Fruit fly (Drosophila melanogaster): ENCODE data around the gene tctn.

tctn gene

DNA sequence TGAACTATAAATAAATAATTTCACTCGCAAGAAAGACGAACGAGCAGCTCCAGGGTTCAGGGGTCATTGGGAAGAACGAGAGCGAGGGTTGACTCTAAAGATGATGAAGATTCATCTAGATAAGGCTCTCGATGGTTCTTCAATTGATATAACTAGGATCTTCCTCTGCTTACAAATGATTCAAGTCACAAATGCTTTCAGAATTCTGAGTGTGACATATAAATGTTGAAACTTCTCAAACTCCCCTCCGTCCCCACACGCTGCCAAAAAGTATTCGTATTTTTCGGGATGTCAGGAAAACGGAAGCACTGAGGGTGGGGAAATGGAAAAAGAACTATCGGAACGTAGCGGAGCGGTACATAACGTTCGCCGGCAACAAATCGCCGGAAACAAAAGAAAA is 40.7 kb upstream of the tctn start:
- TF ChIP-seq CG34367 (tag; optimal IDR thresholded peaks at IDR 0.05) (no peak), CG10348 (GFP tag; IDR thresholded peaks at IDR 0.05) (no peak), CG9948 (tag; optimal IDR thresholded peaks at IDR 0.05) (no peak), Ets98B (GFP tag; IDR thresholded peaks at IDR 0.05) (no peak), CG12605 (GFP tag; IDR thresholded peaks at IDR 0.05) (no peak), Pif1B (GFP tag; optimal IDR thresholded peaks at IDR 0.05) (no peak), D1 (tag; optimal IDR thresholded peaks at IDR 0.05) (no peak), EcR (GFP tag; optimal IDR thresholded peaks at IDR 0.05) (no peak), CG17806 (tag; optimal IDR thresholded peaks at IDR 0.05) (no peak), CG8159 (tag; optimal IDR thresholded peaks at IDR 0.05) (no peak), CG32121 (GFP tag; IDR thresholded peaks at IDR 0.05) (no peak), CG13204 (GFP tag; optimal IDR thresholded peaks at IDR 0.05) (no peak), rn (GFP tag; IDR thresholded peaks at IDR 0.05) (no peak), CG8301 (tag; optimal IDR thresholded peaks at IDR 0.05) (no peak), gl (tag; optimal IDR thresholded peaks at IDR 0.05) (no peak), CG15710 (tag; optimal IDR thresholded peaks at IDR 0.05) (no peak), Pif1A (GFP tag; optimal IDR thresholded peaks at IDR 0.05) (no peak), fd96Ca (GFP tag; IDR thresholded peaks at IDR 0.05) (no peak)

DNA sequence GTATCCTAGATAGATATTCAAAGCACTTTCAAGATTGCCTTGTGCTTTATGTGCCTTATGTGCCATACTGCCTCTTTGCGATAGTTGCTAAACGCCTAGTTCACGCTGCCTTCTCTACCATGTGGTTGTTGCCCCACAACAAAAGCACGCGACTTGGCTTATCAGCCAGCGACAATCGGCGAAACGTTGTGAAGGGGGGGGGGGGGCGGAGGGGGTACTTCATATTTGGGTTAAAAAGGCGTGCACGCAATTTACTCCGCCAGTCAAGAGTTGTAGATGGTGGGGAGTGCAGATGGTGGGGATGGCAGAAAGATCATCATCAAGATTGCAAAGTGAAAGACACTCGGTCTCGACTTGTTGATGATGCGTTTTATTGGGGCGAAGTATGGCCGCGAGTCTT is 38.7 kb upstream of the tctn start:
- TF ChIP-seq EcR (GFP tag; optimal IDR thresholded peaks at IDR 0.05) (no peak), CG13204 (GFP tag; optimal IDR thresholded peaks at IDR 0.05) (peak; percentile 8)

DNA sequence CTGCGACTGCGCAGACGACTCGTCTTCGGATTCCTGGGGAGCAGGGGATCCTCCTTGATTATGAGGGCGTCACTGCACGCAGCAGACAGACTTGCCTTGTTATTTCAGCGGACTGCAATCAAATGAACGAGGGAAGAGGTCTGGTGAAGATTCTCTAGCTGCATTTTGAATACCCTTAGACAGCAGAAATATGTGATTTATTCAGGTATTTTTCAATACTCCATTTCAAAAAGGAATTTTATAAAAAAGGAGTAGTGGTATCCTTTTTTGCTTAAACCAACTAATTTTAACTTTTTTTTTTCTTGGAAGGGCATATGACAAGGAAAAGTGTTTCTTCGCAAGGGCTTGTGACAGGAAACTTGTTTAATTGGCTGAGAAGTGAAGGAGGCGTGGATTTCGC is 35.2 kb upstream of the tctn start:
- no peak for TF ChIP-seq CG12605 (GFP tag; IDR thresholded peaks at IDR 0.05)
- no peak for TF ChIP-seq rn (GFP tag; IDR thresholded peaks at IDR 0.05)
- TF ChIP-seq CG4496 (GFP tag; IDR thresholded peaks at IDR 0.05), result no peak
- TF ChIP-seq fd96Ca (GFP tag; IDR thresholded peaks at IDR 0.05), result no peak
- peak; percentile 1 for TF ChIP-seq CG8301 (tag; optimal IDR thresholded peaks at IDR 0.05)
- TF ChIP-seq Ets98B (GFP tag; IDR thresholded peaks at IDR 0.05), result no peak
- TF ChIP-seq Snoo (tag; optimal IDR thresholded peaks at IDR 0.05), result peak; percentile 48
- peak; percentile 52 for TF ChIP-seq Pif1B (GFP tag; optimal IDR thresholded peaks at IDR 0.05)
- TF ChIP-seq CG8159 (tag; optimal IDR thresholded peaks at IDR 0.05), result peak; percentile 84
- TF ChIP-seq CG14655 (GFP tag; optimal IDR thresholded peaks at IDR 0.05), result peak; percentile 40
- TF ChIP-seq CG17806 (tag; optimal IDR thresholded peaks at IDR 0.05), result peak; percentile 75
- no peak for TF ChIP-seq CG13204 (GFP tag; optimal IDR thresholded peaks at IDR 0.05)
- peak; percentile 5 for TF ChIP-seq EcR (GFP tag; optimal IDR thresholded peaks at IDR 0.05)
- peak; percentile 29 for TF ChIP-seq gl (tag; optimal IDR thresholded peaks at IDR 0.05)
- peak; percentile 78 for TF ChIP-seq CG15710 (tag; optimal IDR thresholded peaks at IDR 0.05)
- no peak for TF ChIP-seq CG32121 (GFP tag; IDR thresholded peaks at IDR 0.05)
- TF ChIP-seq CG10348 (GFP tag; IDR thresholded peaks at IDR 0.05), result no peak
- TF ChIP-seq Pif1A (GFP tag; optimal IDR thresholded peaks at IDR 0.05), result peak; percentile 44
- TF ChIP-seq D1 (tag; optimal IDR thresholded peaks at IDR 0.05), result no peak
- peak; percentile 62 for TF ChIP-seq CG34367 (tag; optimal IDR thresholded peaks at IDR 0.05)
- TF ChIP-seq CG9948 (tag; optimal IDR thresholded peaks at IDR 0.05), result peak; percentile 74

DNA sequence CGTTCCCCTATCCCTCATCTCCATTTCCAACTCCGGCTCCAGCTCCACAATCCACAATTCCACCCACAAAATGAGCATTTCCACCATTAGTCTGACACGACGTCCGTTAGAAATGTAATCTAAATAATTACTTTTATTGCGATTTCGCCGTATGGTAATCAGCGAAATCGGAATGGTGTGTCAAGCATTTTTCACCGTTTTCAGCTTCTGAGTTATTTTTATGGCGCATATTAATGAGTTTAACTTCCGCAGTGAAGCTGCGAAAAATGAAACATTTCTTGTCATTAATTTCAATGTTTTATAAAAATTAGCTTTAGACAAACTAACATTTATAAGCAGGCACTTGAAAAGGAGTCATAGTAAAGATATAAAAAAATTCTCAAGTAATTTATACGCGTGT is 29.6 kb upstream of the tctn start, which contains the start of gene CG13989:
TSS of gene CG13989 (plus strand) at position 301 of the 400 bp plus-strand sequence.
- TF ChIP-seq CG9948 (tag; optimal IDR thresholded peaks at IDR 0.05), result no peak
- TF ChIP-seq CG13204 (GFP tag; optimal IDR thresholded peaks at IDR 0.05), result no peak
- no peak for TF ChIP-seq Pif1A (GFP tag; optimal IDR thresholded peaks at IDR 0.05)
- TF ChIP-seq Pif1B (GFP tag; optimal IDR thresholded peaks at IDR 0.05), result no peak
- TF ChIP-seq rn (GFP tag; IDR thresholded peaks at IDR 0.05), result no peak
- TF ChIP-seq CG10348 (GFP tag; IDR thresholded peaks at IDR 0.05), result no peak
- no peak for TF ChIP-seq CG34367 (tag; optimal IDR thresholded peaks at IDR 0.05)

DNA sequence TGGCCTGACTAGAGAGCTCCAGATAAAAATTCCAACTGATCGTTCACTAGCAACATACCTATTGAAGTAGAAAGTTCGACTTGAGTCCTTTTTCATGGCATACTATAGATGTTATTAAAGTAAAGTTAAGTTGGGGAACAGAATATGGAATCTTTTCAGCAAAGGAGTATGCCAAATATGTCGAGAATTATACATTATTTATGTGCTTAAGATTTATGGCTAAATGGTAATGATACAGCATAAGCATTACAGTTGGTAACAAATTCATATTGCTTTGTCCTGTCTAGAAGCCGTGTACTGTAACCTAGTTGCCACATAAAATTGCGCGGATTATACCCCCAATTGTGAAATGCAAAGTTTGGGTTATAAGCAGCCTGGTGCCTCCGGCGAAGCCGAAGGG is 24.6 kb upstream of the tctn start, which contains the start of gene CG31639:
TSS of gene CG31639 (minus strand) at position 101 of the 400 bp plus-strand sequence.
- TF ChIP-seq CG32121 (GFP tag; IDR thresholded peaks at IDR 0.05) (no peak), CG17806 (tag; optimal IDR thresholded peaks at IDR 0.05) (no peak), CG10348 (GFP tag; IDR thresholded peaks at IDR 0.05) (no peak), EcR (GFP tag; optimal IDR thresholded peaks at IDR 0.05) (no peak), rn (GFP tag; IDR thresholded peaks at IDR 0.05) (no peak), CG8159 (tag; optimal IDR thresholded peaks at IDR 0.05) (no peak), CG12605 (GFP tag; IDR thresholded peaks at IDR 0.05) (no peak), CG14655 (GFP tag; optimal IDR thresholded peaks at IDR 0.05) (no peak), D1 (tag; optimal IDR thresholded peaks at IDR 0.05) (no peak), CG34367 (tag; optimal IDR thresholded peaks at IDR 0.05) (no peak), Pif1A (GFP tag; optimal IDR thresholded peaks at IDR 0.05) (no peak), gl (tag; optimal IDR thresholded peaks at IDR 0.05) (no peak), Ets98B (GFP tag; IDR thresholded peaks at IDR 0.05) (no peak), CG4496 (GFP tag; IDR thresholded peaks at IDR 0.05) (no peak), fd96Ca (GFP tag; IDR thresholded peaks at IDR 0.05) (no peak), CG13204 (GFP tag; optimal IDR thresholded peaks at IDR 0.05) (no peak), CG8301 (tag; optimal IDR thresholded peaks at IDR 0.05) (no peak), CG15710 (tag; optimal IDR thresholded peaks at IDR 0.05) (no peak), Pif1B (GFP tag; optimal IDR thresholded peaks at IDR 0.05) (no peak), CG9948 (tag; optimal IDR thresholded peaks at IDR 0.05) (no peak)

DNA sequence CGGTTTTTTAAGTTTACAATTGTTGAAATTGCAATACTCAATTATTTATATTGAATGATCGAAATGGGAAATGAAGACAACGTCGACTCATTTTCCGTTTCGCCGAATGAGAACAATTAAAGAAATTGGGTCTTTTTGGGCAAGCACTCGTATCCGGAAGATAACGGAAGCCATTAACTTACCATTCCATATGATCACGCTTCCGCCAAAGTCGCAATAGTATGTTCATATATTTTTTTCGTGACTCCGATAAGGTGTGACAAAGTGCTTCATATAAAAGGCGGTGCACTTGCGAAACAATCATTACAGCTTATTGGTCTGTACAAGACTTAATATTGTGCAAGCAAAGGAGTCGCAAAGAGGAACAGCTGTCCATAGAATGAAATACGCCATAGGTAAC is 21.2 kb upstream of the tctn start, which contains the start of gene Muc26B:
TSS of gene Muc26B (plus strand) at position 301 of the 400 bp plus-strand sequence.
- TF ChIP-seq fd96Ca (GFP tag; IDR thresholded peaks at IDR 0.05) (no peak), rn (GFP tag; IDR thresholded peaks at IDR 0.05) (no peak), CG10348 (GFP tag; IDR thresholded peaks at IDR 0.05) (no peak), Pif1A (GFP tag; optimal IDR thresholded peaks at IDR 0.05) (no peak), CG9948 (tag; optimal IDR thresholded peaks at IDR 0.05) (no peak), CG8301 (tag; optimal IDR thresholded peaks at IDR 0.05) (no peak), CG8159 (tag; optimal IDR thresholded peaks at IDR 0.05) (no peak), EcR (GFP tag; optimal IDR thresholded peaks at IDR 0.05) (no peak), CG14655 (GFP tag; optimal IDR thresholded peaks at IDR 0.05) (no peak)
